Worm (Caenorhabditis elegans): ENCODE data around the gene T21C9.13.

T21C9.13 gene

ce11 chrV:10580638-10581037 is 16.4 kb upstream of the T21C9.13 start:
- no peak for TF ChIP-seq hlh-8 (tag; optimal IDR thresholded peaks at IDR 0.05)
- TF ChIP-seq elt-2 (tag; optimal IDR thresholded peaks at IDR 0.05) = peak; percentile 4
- TF ChIP-seq syd-9 (tag; optimal IDR thresholded peaks at IDR 0.05) = no peak

ce11 chrV:10581837-10582300 is 15.2 kb upstream of the T21C9.13 start, which contains the start of gene T21C9.6:
Gene T21C9.6, plus strand, starts transcription at chrV:10581887.
- TF ChIP-seq ztf-16 (tag; optimal IDR thresholded peaks at IDR 0.05) (no peak), eyg-1 (tag; optimal IDR thresholded peaks at IDR 0.05) (no peak), ceh-30 (tag; optimal IDR thresholded peaks at IDR 0.05) (no peak), lim-6 (tag; optimal IDR thresholded peaks at IDR 0.05) (no peak), pqm-1 (tag; optimal IDR thresholded peaks at IDR 0.05) (no peak), sox-4 (tag; optimal IDR thresholded peaks at IDR 0.05) (no peak), syd-9 (tag; optimal IDR thresholded peaks at IDR 0.05) (no peak), npax-4 (tag; optimal IDR thresholded peaks at IDR 0.05) (no peak), ceh-31 (tag; optimal IDR thresholded peaks at IDR 0.05) (no peak), hlh-15 (tag; optimal IDR thresholded peaks at IDR 0.05) (no peak), che-1 (tag; optimal IDR thresholded peaks at IDR 0.05) (no peak), ets-4 (tag; optimal IDR thresholded peaks at IDR 0.05) (no peak), ceh-6 (GFP tag; optimal IDR thresholded peaks at IDR 0.05) (no peak), pha-4 (tag; optimal IDR thresholded peaks at IDR 0.05) (no peak), gmeb-2 (tag; optimal IDR thresholded peaks at IDR 0.05) (no peak)

- TF ChIP-seq eyg-1 (tag; optimal IDR thresholded peaks at IDR 0.05) (no peak), mec-3 (tag; optimal IDR thresholded peaks at IDR 0.05; ENCODE audit: borderline replicate concordance) (no peak), ceh-31 (tag; optimal IDR thresholded peaks at IDR 0.05) (no peak), fkh-10 (GFP tag; optimal IDR thresholded peaks at IDR 0.05) (no peak), tbx-2 (tag; optimal IDR thresholded peaks at IDR 0.05) (no peak), unc-55 (GFP tag; optimal IDR thresholded peaks at IDR 0.05) (no peak), ceh-48 (tag; optimal IDR thresholded peaks at IDR 0.05) (no peak), ceh-18 (tag; optimal IDR thresholded peaks at IDR 0.05) (no peak), sox-2 (GFP tag; IDR thresholded peaks at IDR 0.05) (no peak), ama-1 (optimal IDR thresholded peaks at IDR 0.05) (no peak), hlh-30 (tag; optimal IDR thresholded peaks at IDR 0.05; ENCODE audit: insufficient read depth) (no peak)
These were observed 8.4 kb upstream of the T21C9.13 start, which contains the start of gene srg-32 for ce11 chrV:10588694-10589093. Gene srg-32, minus strand, starts transcription at chrV:10588794.

ce11 chrV:10589774-10590528 is 7.1 kb upstream of the T21C9.13 start, which contains the start of gene ttr-23:
Gene ttr-23, minus strand, starts transcription at chrV:10589860.
- TF ChIP-seq ceh-18 (tag; optimal IDR thresholded peaks at IDR 0.05) = no peak
- no peak for TF ChIP-seq sdc-2 (tag; optimal IDR thresholded peaks at IDR 0.05)
- no peak for TF ChIP-seq dmd-4 (tag; optimal IDR thresholded peaks at IDR 0.05; ENCODE audit: borderline replicate concordance)
- TF ChIP-seq lin-11 (tag; optimal IDR thresholded peaks at IDR 0.05) = no peak
- TF ChIP-seq hlh-6 (tag; optimal IDR thresholded peaks at IDR 0.05) = no peak
- no peak for TF ChIP-seq nhr-232 (tag; optimal IDR thresholded peaks at IDR 0.05)
- no peak for TF ChIP-seq pros-1 (tag; optimal IDR thresholded peaks at IDR 0.05)
- TF ChIP-seq hlh-15 (tag; optimal IDR thresholded peaks at IDR 0.05) = no peak
- TF ChIP-seq ama-1 (optimal IDR thresholded peaks at IDR 0.05) = no peak
- no peak for TF ChIP-seq pag-3 (tag; optimal IDR thresholded peaks at IDR 0.05; ENCODE audit: borderline replicate concordance)
- no peak for TF ChIP-seq sox-2 (GFP tag; IDR thresholded peaks at IDR 0.05)
- no peak for TF ChIP-seq K02D7.2 (tag; optimal IDR thresholded peaks at IDR 0.05)
- TF ChIP-seq ets-4 (tag; optimal IDR thresholded peaks at IDR 0.05) = no peak
- no peak for TF ChIP-seq zip-5 (tag; optimal IDR thresholded peaks at IDR 0.05)
- no peak for TF ChIP-seq Y22D7AL.16 (tag; optimal IDR thresholded peaks at IDR 0.05)
- TF ChIP-seq ceh-2 (tag; optimal IDR thresholded peaks at IDR 0.05) = no peak
- TF ChIP-seq fkh-10 (GFP tag; optimal IDR thresholded peaks at IDR 0.05) = no peak
- TF ChIP-seq dve-1 (tag; optimal IDR thresholded peaks at IDR 0.05) = no peak
- no peak for TF ChIP-seq hlh-8 (tag; optimal IDR thresholded peaks at IDR 0.05)
- no peak for TF ChIP-seq hlh-13 (GFP tag; optimal IDR thresholded peaks at IDR 0.05)
